Worm (Caenorhabditis elegans) whole organism, L2 larva: Measurements from ENCODE around the gene phy-3.

Experiments used
- F13H6.1 ChIP-seq: sonication (generic microtip); optimal IDR thresholded peaks from 2 replicates; lab custom pipeline; 2016; ENCODE audit warnings: missing genetic modification characterization, missing compliant biosample characterization
- ZK546.5 ChIP-seq: sonication (generic microtip); optimal IDR thresholded peaks from 2 replicates; lab custom pipeline; 2017; ENCODE audit warnings: missing biosample characterization, missing genetic modification characterization
- alr-1 ChIP-seq: fragments of 150-350 bp; optimal IDR thresholded peaks from 2 replicates; lab custom pipeline; 2014; ENCODE audit warnings: missing biosample characterization, missing genetic modification characterization
- ama-1 ChIP-seq: fragments of 150-350 bp; optimal IDR thresholded peaks from 2 replicates; lab custom pipeline; 2018; ENCODE audit warnings: inconsistent platforms
- blmp-1 ChIP-seq: sonication (generic microtip); optimal IDR thresholded peaks from 2 replicates; lab custom pipeline; 2017; ENCODE audit warnings: missing genetic modification characterization, mild to moderate bottlenecking, missing compliant biosample characterization, antibody characterized with exemption, moderate library complexity; ENCODE audit not compliant: insufficient read depth
- ceh-82 ChIP-seq: fragments of 150-350 bp; optimal IDR thresholded peaks from 2 replicates; lab custom pipeline; 2014; ENCODE audit warnings: missing biosample characterization, missing genetic modification characterization
- crh-2 ChIP-seq: sonication (generic microtip); optimal IDR thresholded peaks from 2 replicates; lab custom pipeline; 2017; ENCODE audit warnings: missing biosample characterization, missing genetic modification characterization
- dmd-4 ChIP-seq: sonication (generic microtip); optimal IDR thresholded peaks from 2 replicates; lab custom pipeline; 2017; ENCODE audit warnings: missing biosample characterization, missing genetic modification characterization
- egl-27 ChIP-seq: sonication (generic microtip); optimal IDR thresholded peaks from 3 replicates; lab custom pipeline; 2017; ENCODE audit warnings: missing biosample characterization, missing genetic modification reagents, missing genetic modification characterization
- elt-1 ChIP-seq: fragments of 150-350 bp; optimal IDR thresholded peaks from 2 replicates; lab custom pipeline; 2014; ENCODE audit warnings: missing biosample characterization, missing genetic modification characterization
- elt-3 ChIP-seq: sonication (generic microtip); optimal IDR thresholded peaks from 2 replicates; lab custom pipeline; 2017; ENCODE audit warnings: missing biosample characterization, missing genetic modification characterization
- fos-1 ChIP-seq: fragments of 150-350 bp; optimal IDR thresholded peaks from 2 replicates; lab custom pipeline; 2014; ENCODE audit warnings: missing biosample characterization, missing genetic modification characterization
- gmeb-1 ChIP-seq: fragments of 150-350 bp; optimal IDR thresholded peaks from 2 replicates; lab custom pipeline; 2014; ENCODE audit warnings: missing biosample characterization, missing genetic modification characterization
- lin-11 ChIP-seq: fragments of 150-350 bp; sonication (generic microtip); optimal IDR thresholded peaks from 2 replicates; lab custom pipeline; 2014; ENCODE audit warnings: missing biosample characterization, missing genetic modification characterization, inconsistent platforms, mixed read lengths
- lin-13 ChIP-seq: fragments of 150-350 bp; optimal IDR thresholded peaks from 2 replicates; lab custom pipeline; 2014; ENCODE audit warnings: missing biosample characterization, missing genetic modification reagents, missing genetic modification characterization
- lin-39 ChIP-seq: fragments of 150-350 bp; optimal IDR thresholded peaks from 2 replicates; lab custom pipeline; 2014; ENCODE audit warnings: missing biosample characterization, missing genetic modification reagents, missing genetic modification characterization
- lsy-2 ChIP-seq, 2 experiments: fragments of 150-350 bp in 1 of 2; sonication (generic microtip) in 1 of 2; optimal IDR thresholded peaks; 2 replicates each; lab custom pipeline; 2014 to 2017; ENCODE audit warnings: missing biosample characterization in 2 of 2, missing genetic modification characterization in 2 of 2
- mbf-1 ChIP-seq: sonication (generic microtip); optimal IDR thresholded peaks from 2 replicates; lab custom pipeline; 2017; ENCODE audit warnings: missing biosample characterization, missing genetic modification characterization
- mdl-1 ChIP-seq, 2 experiments: fragments of 150-350 bp in 1 of 2; sonication (generic microtip) in 1 of 2; optimal IDR thresholded peaks; 2 replicates each; lab custom pipeline; 2017; ENCODE audit warnings: missing biosample characterization in 2 of 2, missing genetic modification characterization in 2 of 2
- nhr-10 ChIP-seq: sonication (generic microtip); optimal IDR thresholded peaks from 2 replicates; lab custom pipeline; 2017; ENCODE audit warnings: missing biosample characterization, missing genetic modification characterization
- nhr-11 ChIP-seq: fragments of 150-350 bp; optimal IDR thresholded peaks from 2 replicates; lab custom pipeline; 2014; ENCODE audit warnings: missing biosample characterization, missing genetic modification characterization
- nhr-12 ChIP-seq: fragments of 150-350 bp; optimal IDR thresholded peaks from 2 replicates; lab custom pipeline; 2014; ENCODE audit warnings: missing biosample characterization, missing genetic modification characterization
- nhr-21 ChIP-seq: fragments of 150-350 bp; optimal IDR thresholded peaks from 2 replicates; lab custom pipeline; 2014; ENCODE audit warnings: missing biosample characterization, missing genetic modification characterization
- nhr-23 ChIP-seq: fragments of 150-350 bp; optimal IDR thresholded peaks from 2 replicates; lab custom pipeline; 2014; ENCODE audit warnings: missing biosample characterization, missing genetic modification reagents, missing genetic modification characterization
- nhr-237 ChIP-seq: fragments of 150-350 bp; optimal IDR thresholded peaks from 2 replicates; lab custom pipeline; 2014; ENCODE audit warnings: missing biosample characterization, missing genetic modification characterization
- nhr-25 ChIP-seq: fragments of 150-350 bp; sonication (generic microtip); optimal IDR thresholded peaks from 3 replicates; lab custom pipeline; 2014; ENCODE audit warnings: missing biosample characterization, missing genetic modification characterization
- nhr-6 ChIP-seq: fragments of 150-350 bp; optimal IDR thresholded peaks from 2 replicates; lab custom pipeline; 2014; ENCODE audit warnings: missing biosample characterization, missing genetic modification characterization
- nhr-77 ChIP-seq: fragments of 150-350 bp; optimal IDR thresholded peaks from 2 replicates; lab custom pipeline; 2014; ENCODE audit warnings: missing biosample characterization, missing genetic modification characterization
- sem-4 ChIP-seq: fragments of 150-350 bp; optimal IDR thresholded peaks from 2 replicates; lab custom pipeline; 2014; ENCODE audit warnings: missing biosample characterization, missing genetic modification reagents, missing genetic modification characterization
- sma-3 ChIP-seq: sonication (generic microtip); optimal IDR thresholded peaks from 2 replicates; lab custom pipeline; 2016; ENCODE audit warnings: missing genetic modification reagents, missing genetic modification characterization, missing compliant biosample characterization
- sma-9 ChIP-seq, 2 experiments: fragments of 150-350 bp in 1 of 2; sonication (generic microtip) in 1 of 2; optimal IDR thresholded peaks; 2 replicates each; lab custom pipeline; 2014 to 2016; ENCODE audit warnings: missing genetic modification characterization in 2 of 2, mild to moderate bottlenecking in 1 of 2, missing biosample characterization in 1 of 2, missing compliant biosample characterization in 1 of 2, missing genetic modification reagents in 1 of 2, moderate library complexity in 1 of 2
- unc-39 ChIP-seq: fragments of 150-350 bp; optimal IDR thresholded peaks from 2 replicates; lab custom pipeline; 2014; ENCODE audit warnings: missing biosample characterization, missing genetic modification characterization
- unc-55 ChIP-seq: fragments of 150-350 bp; sonication (generic microtip); optimal IDR thresholded peaks from 3 replicates; lab custom pipeline; 2014; ENCODE audit warnings: missing biosample characterization, missing genetic modification reagents, missing genetic modification characterization
- unc-62 ChIP-seq: fragments of 150-350 bp; optimal IDR thresholded peaks from 2 replicates; lab custom pipeline; 2014; ENCODE audit warnings: missing biosample characterization, missing genetic modification reagents, missing genetic modification characterization
- zag-1 ChIP-seq: fragments of 150-350 bp; optimal IDR thresholded peaks from 2 replicates; lab custom pipeline; 2014; ENCODE audit warnings: missing biosample characterization, missing genetic modification characterization
- ztf-1 ChIP-seq: fragments of 200-800 bp; sonication (Bioruptor generic); conservative IDR thresholded peaks from 2 replicates; pipeline ENCODE4 v1.3.6; 2022; ENCODE audit warnings: missing genetic modification characterization, missing compliant biosample characterization
- ztf-11 ChIP-seq: sonication (generic microtip); optimal IDR thresholded peaks from 2 replicates; lab custom pipeline; 2017; ENCODE audit warnings: missing biosample characterization, missing genetic modification characterization
- ztf-4 ChIP-seq: fragments of 150-350 bp; optimal IDR thresholded peaks from 2 replicates; lab custom pipeline; 2014; ENCODE audit warnings: missing biosample characterization, missing genetic modification characterization

phy-3 gene

ce11 chrV:16831310-16831709 is 1.7 kb upstream of the phy-3 start:
- TF ChIP-seq sem-4 (tag; lab: Kevin White, UChicago) = no peak
- no peak for TF ChIP-seq unc-55 (GFP tag; lab: Kevin White, UChicago)
- TF ChIP-seq blmp-1 = no peak
- no peak for TF ChIP-seq sma-9 (GFP tag; optimal IDR thresholded peaks at IDR 0.05; lab: Kevin White, UChicago)
- TF ChIP-seq sma-9 (tag; optimal IDR thresholded peaks at IDR 0.05; lab: Kevin White, UChicago) = no peak
- TF ChIP-seq nhr-23 (tag; lab: Kevin White, UChicago) = no peak
- TF ChIP-seq nhr-12 (tag; lab: Kevin White, UChicago) = no peak
- no peak for TF ChIP-seq mdl-1 (tag; optimal IDR thresholded peaks at IDR 0.05; lab: Kevin White, UChicago)
- no peak for TF ChIP-seq lin-11
- no peak for TF ChIP-seq lsy-2 (tag; optimal IDR thresholded peaks at IDR 0.05; lab: Kevin White, UChicago)
- TF ChIP-seq alr-1 = no peak
- TF ChIP-seq dmd-4 (tag; lab: Kevin White, UChicago) = no peak
- no peak for TF ChIP-seq lin-39 (tag; lab: Kevin White, UChicago)

ce11 chrV:16831921-16832320 is 1.0 kb upstream of the phy-3 start, which contains the start of gene srh-215:
Gene srh-215, minus strand, starts transcription at chrV:16832021.
- TF ChIP-seq mdl-1 (tag; optimal IDR thresholded peaks at IDR 0.05; lab: Kevin White, UChicago) = no peak
- TF ChIP-seq lin-39 (tag; lab: Kevin White, UChicago) = no peak
- TF ChIP-seq ama-1 = no peak
- no peak for TF ChIP-seq sem-4 (tag; lab: Kevin White, UChicago)
- no peak for TF ChIP-seq zag-1 (tag; lab: Kevin White, UChicago)
- no peak for TF ChIP-seq nhr-25 (tag; lab: Kevin White, UChicago)
- TF ChIP-seq nhr-237 (tag; lab: Kevin White, UChicago) = no peak
- no peak for TF ChIP-seq F13H6.1 (tag; lab: Kevin White, UChicago)
- TF ChIP-seq lsy-2 (tag; optimal IDR thresholded peaks at IDR 0.05; lab: Kevin White, UChicago) = no peak
- no peak for TF ChIP-seq crh-2 (tag; lab: Kevin White, UChicago)
- no peak for TF ChIP-seq fos-1 (tag; lab: Kevin White, UChicago)
- no peak for TF ChIP-seq egl-27 (tag; lab: Kevin White, UChicago)
- no peak for TF ChIP-seq gmeb-1 (tag; lab: Kevin White, UChicago)
- TF ChIP-seq ceh-82 (tag; lab: Kevin White, UChicago) = no peak
- TF ChIP-seq ZK546.5 = no peak
- TF ChIP-seq lin-13 (GFP tag; lab: Kevin White, UChicago) = no peak
- no peak for TF ChIP-seq nhr-21 (tag; lab: Kevin White, UChicago)
- no peak for TF ChIP-seq dmd-4 (tag; lab: Kevin White, UChicago)
- no peak for TF ChIP-seq nhr-23 (tag; lab: Kevin White, UChicago)
- TF ChIP-seq elt-3 (tag; lab: Kevin White, UChicago) = no peak

ce11 chrV:16833672-16834071 is 707 bp downstream of the phy-3 start:
- TF ChIP-seq elt-1 (tag; lab: Kevin White, UChicago) (no peak), nhr-10 (tag; lab: Kevin White, UChicago) (no peak), alr-1 (no peak), nhr-237 (tag; lab: Kevin White, UChicago) (no peak), sma-3 (GFP tag; lab: Kevin White, UChicago) (no peak), egl-27 (tag; lab: Kevin White, UChicago) (no peak), unc-55 (GFP tag; lab: Kevin White, UChicago) (no peak), crh-2 (tag; lab: Kevin White, UChicago) (no peak), gmeb-1 (tag; lab: Kevin White, UChicago) (no peak), lsy-2 (tag; optimal IDR thresholded peaks at IDR 0.05; lab: Kevin White, UChicago) (no peak)

- no peak for TF ChIP-seq fos-1 (tag; lab: Kevin White, UChicago)
- TF ChIP-seq nhr-77 = no peak
- no peak for TF ChIP-seq egl-27 (tag; lab: Kevin White, UChicago)
- TF ChIP-seq gmeb-1 (tag; lab: Kevin White, UChicago) = no peak
- no peak for TF ChIP-seq ama-1
- no peak for TF ChIP-seq lin-11
- no peak for TF ChIP-seq lin-13 (GFP tag; lab: Kevin White, UChicago)
- no peak for TF ChIP-seq mbf-1 (tag; lab: Kevin White, UChicago)
Observed at ce11 chrV:16834989-16835388, 2.0 kb downstream of the phy-3 start, which contains the start of gene tni-3. Gene tni-3, minus strand, starts transcription at chrV:16835128.

- TF ChIP-seq mbf-1 (tag; lab: Kevin White, UChicago) (no peak), unc-62 (no peak), sma-9 (GFP tag; optimal IDR thresholded peaks at IDR 0.05; lab: Kevin White, UChicago) (no peak), sma-9 (tag; optimal IDR thresholded peaks at IDR 0.05; lab: Kevin White, UChicago) (no peak), ztf-11 (tag; lab: Kevin White, UChicago) (no peak), lin-11 (no peak), nhr-6 (tag; lab: Kevin White, UChicago) (no peak), sem-4 (tag; lab: Kevin White, UChicago) (no peak), nhr-25 (tag; lab: Kevin White, UChicago) (no peak), crh-2 (tag; lab: Kevin White, UChicago) (no peak), unc-39 (tag; lab: Kevin White, UChicago) (no peak), blmp-1 (no peak), ztf-4 (tag; lab: Kevin White, UChicago) (no peak), nhr-23 (tag; lab: Kevin White, UChicago) (no peak), nhr-10 (tag; lab: Kevin White, UChicago) (no peak), ztf-1 (no peak), nhr-11 (tag; lab: Kevin White, UChicago) (no peak), dmd-4 (tag; lab: Kevin White, UChicago) (no peak), nhr-12 (tag; lab: Kevin White, UChicago) (no peak)
- TF ChIP-seq, all 48 proteins: peak for 0
Observed at ce11 chrV:16836100-16836499, 3.1 kb downstream of the phy-3 start.
